Fruit fly (Drosophila melanogaster) whole organism, embryonic: ENCODE results near the gene Clamp.

Experiments used
- CG10209 ChIP-seq: fragments of 200-800 bp; sonication (Bioruptor generic); optimal IDR thresholded peaks from 3 replicates; lab custom pipeline; 2017; ENCODE audit warnings: missing biosample characterization, mild to moderate bottlenecking, missing genetic modification characterization, missing genetic modification reagents
- CG10431 ChIP-seq: fragments of 200-800 bp; sonication (Bioruptor generic); optimal IDR thresholded peaks from 3 replicates; lab custom pipeline; 2018; ENCODE audit warnings: missing biosample characterization, mild to moderate bottlenecking, missing genetic modification characterization
- CG10565 ChIP-seq: fragments of 200-800 bp; sonication (Bioruptor generic); optimal IDR thresholded peaks from 3 replicates; lab custom pipeline; 2016; ENCODE audit warnings: missing biosample characterization, mild to moderate bottlenecking, missing genetic modification characterization
- CG12942 ChIP-seq: fragments of 200-800 bp; sonication (Bioruptor generic); optimal IDR thresholded peaks from 3 replicates; lab custom pipeline; 2016; ENCODE audit warnings: missing biosample characterization, missing genetic modification characterization
- CG1603 ChIP-seq: fragments of 200-800 bp; sonication (Bioruptor generic); optimal IDR thresholded peaks from 2 replicates; lab custom pipeline; 2019; ENCODE audit warnings: missing biosample characterization, mild to moderate bottlenecking, missing genetic modification characterization, moderate library complexity
- CG17385 ChIP-seq: fragments of 200-800 bp; sonication (Bioruptor generic); optimal IDR thresholded peaks from 3 replicates; lab custom pipeline; 2018; ENCODE audit warnings: missing biosample characterization, mild to moderate bottlenecking, missing genetic modification characterization
- CG17568 ChIP-seq: fragments of 200-800 bp; sonication (Bioruptor generic); optimal IDR thresholded peaks from 2 replicates; lab custom pipeline; 2018; ENCODE audit warnings: missing biosample characterization, mild to moderate bottlenecking, missing genetic modification characterization, moderate library complexity
- CG17802 ChIP-seq: fragments of 200-800 bp; sonication (Bioruptor generic); optimal IDR thresholded peaks from 2 replicates; lab custom pipeline; 2018; ENCODE audit warnings: missing biosample characterization, mild to moderate bottlenecking, missing genetic modification characterization, moderate library complexity
- CG2199 ChIP-seq: fragments of 200-800 bp; sonication (Bioruptor generic); IDR thresholded peaks from 3 replicates; pipeline ENCODE4 v1.3.6; 2022; ENCODE audit warnings: missing biosample characterization, missing genetic modification characterization
- CG30020 ChIP-seq: fragments of 200-800 bp; optimal IDR thresholded peaks from 2 replicates; lab custom pipeline; 2019; ENCODE audit warnings: missing biosample characterization, mild to moderate bottlenecking, missing genetic modification characterization, moderate library complexity
- CG3065 ChIP-seq: fragments of 200-800 bp; sonication (Bioruptor generic); optimal IDR thresholded peaks from 2 replicates; lab custom pipeline; 2016; ENCODE audit warnings: missing biosample characterization, missing genetic modification characterization
- CG7271 ChIP-seq: fragments of 200-800 bp; sonication (Bioruptor generic); optimal IDR thresholded peaks from 2 replicates; lab custom pipeline; 2018; ENCODE audit warnings: missing biosample characterization, mild to moderate bottlenecking, missing genetic modification characterization, moderate library complexity
- CG8281 ChIP-seq: fragments of 200-800 bp; sonication (Bioruptor generic); optimal IDR thresholded peaks from 2 replicates; lab custom pipeline; 2018; ENCODE audit warnings: missing biosample characterization, mild to moderate bottlenecking, missing genetic modification characterization, moderate library complexity
- CG8765 ChIP-seq: fragments of 200-800 bp; sonication (Bioruptor generic); IDR thresholded peaks from 2 replicates; pipeline ENCODE4 v1.3.6; 2022; ENCODE audit warnings: missing biosample characterization, missing genetic modification characterization
- CG9932 ChIP-seq: fragments of 200-800 bp; sonication (Bioruptor generic); IDR thresholded peaks from 2 replicates; pipeline ENCODE4 v1.3.6; 2022; ENCODE audit warnings: missing biosample characterization, missing genetic modification characterization
- Elba2 ChIP-seq: fragments of 200-800 bp; sonication (Bioruptor generic); optimal IDR thresholded peaks from 3 replicates; lab custom pipeline; 2016; ENCODE audit warnings: missing biosample characterization, missing genetic modification characterization
- MBD-R2 ChIP-seq: fragments of 200-800 bp; sonication (Bioruptor generic); IDR thresholded peaks from 2 replicates; pipeline ENCODE4 v1.3.6; 2022; ENCODE audit warnings: missing biosample characterization, missing genetic modification characterization
- Meics ChIP-seq: fragments of 200-800 bp; sonication (Bioruptor generic); optimal IDR thresholded peaks from 2 replicates; lab custom pipeline; 2017; ENCODE audit warnings: missing biosample characterization, mild to moderate bottlenecking, missing genetic modification characterization
- Neu2 ChIP-seq: fragments of 200-800 bp; sonication (Bioruptor generic); optimal IDR thresholded peaks from 3 replicates; lab custom pipeline; 2016; ENCODE audit warnings: missing biosample characterization, missing genetic modification characterization, borderline replicate concordance
- Usf ChIP-seq: fragments of 200-800 bp; sonication (Bioruptor generic); optimal IDR thresholded peaks from 2 replicates; lab custom pipeline; 2017; ENCODE audit warnings: missing genotype, missing biosample characterization, missing genetic modification characterization
- amos ChIP-seq: fragments of 200-800 bp; sonication (Bioruptor generic); IDR thresholded peaks from 2 replicates; pipeline ENCODE4 v1.3.6; 2022; ENCODE audit warnings: missing biosample characterization, missing genetic modification characterization; ENCODE audit not compliant: partially characterized antibody
- dpn ChIP-seq, 2 experiments: fragments of 200-800 bp; sonication (Bioruptor generic); optimal IDR thresholded peaks; 3 replicates each; lab custom pipeline; 2016; ENCODE audit warnings: missing biosample characterization in 2 of 2, missing genetic modification characterization in 2 of 2
- dysf ChIP-seq: fragments of 200-800 bp; sonication (Bioruptor generic); IDR thresholded peaks from 3 replicates; pipeline ENCODE4 v1.3.6; 2022; ENCODE audit warnings: missing biosample characterization, missing genetic modification characterization
- eve ChIP-seq, 2 experiments: fragments of >200 bp; optimal IDR thresholded peaks; 2 replicates each; lab custom pipeline; 2017; ENCODE audit warnings: missing biosample characterization in 2 of 2, missing genetic modification characterization in 2 of 2
- gro ChIP-seq: fragments of 200-800 bp; sonication (Bioruptor generic); optimal IDR thresholded peaks from 2 replicates; lab custom pipeline; 2016; ENCODE audit warnings: missing biosample characterization, missing genetic modification characterization
- gsb ChIP-seq: fragments of 200-800 bp; sonication (Bioruptor generic); IDR thresholded peaks from 2 replicates; pipeline ENCODE4 v1.3.6; 2022; ENCODE audit warnings: missing biosample characterization, missing genetic modification characterization
- hbn ChIP-seq: fragments of 200-800 bp; sonication (Bioruptor generic); IDR thresholded peaks from 2 replicates; pipeline ENCODE4 v1.3.6; 2022; ENCODE audit warnings: missing biosample characterization, missing genetic modification characterization; ENCODE audit not compliant: partially characterized antibody
- inv ChIP-seq: fragments of 200-800 bp; sonication (Bioruptor generic); IDR thresholded peaks from 2 replicates; pipeline ENCODE4 v1.3.6; 2022; ENCODE audit warnings: missing biosample characterization, missing genetic modification characterization; ENCODE audit not compliant: partially characterized antibody
- lbe ChIP-seq: fragments of 200-800 bp; sonication (Bioruptor generic); optimal IDR thresholded peaks from 2 replicates; lab custom pipeline; 2016; ENCODE audit warnings: missing biosample characterization, mild to moderate bottlenecking, missing genetic modification characterization
- lmd ChIP-seq: fragments of 200-800 bp; sonication (Bioruptor generic); IDR thresholded peaks from 2 replicates; pipeline ENCODE4 v1.3.6; 2022; ENCODE audit warnings: missing biosample characterization, missing genetic modification characterization
- nau ChIP-seq: fragments of 200-800 bp; sonication (Bioruptor generic); optimal IDR thresholded peaks from 3 replicates; lab custom pipeline; 2017; ENCODE audit warnings: missing biosample characterization, mild to moderate bottlenecking, missing genetic modification characterization, missing genetic modification reagents
- prd ChIP-seq, 3 experiments: fragments of >200 bp in 2 of 3; fragments of 200-800 bp in 1 of 3; sonication (Bioruptor generic) in 1 of 3; optimal IDR thresholded peaks in 2 of 3; IDR thresholded peaks in 1 of 3; 2 replicates in 2 of 3; 3 replicates in 1 of 3; pipeline versions ENCODE4 v1.3.6 to Lab custom; 2017 to 2022; ENCODE audit warnings: missing biosample characterization in 1 of 3, missing genetic modification characterization in 1 of 3
- row ChIP-seq: fragments of 200-800 bp; sonication (Bioruptor generic); IDR thresholded peaks from 3 replicates; pipeline ENCODE4 v1.3.6; 2022; ENCODE audit warnings: missing biosample characterization, missing genetic modification characterization
- run ChIP-seq: fragments of 200-800 bp; sonication (Bioruptor generic); optimal IDR thresholded peaks from 3 replicates; lab custom pipeline; 2018; ENCODE audit warnings: missing biosample characterization, mild to moderate bottlenecking, missing genetic modification characterization
- salm ChIP-seq: fragments of 200-800 bp; sonication (Bioruptor generic); optimal IDR thresholded peaks from 2 replicates; lab custom pipeline; 2018; ENCODE audit warnings: missing biosample characterization, mild to moderate bottlenecking, missing genetic modification characterization
- sna ChIP-seq: fragments of 200-800 bp; sonication (Bioruptor generic); IDR thresholded peaks from 2 replicates; pipeline ENCODE4 v1.3.6; 2022; ENCODE audit warnings: missing biosample characterization, missing genetic modification characterization; ENCODE audit not compliant: partially characterized antibody
- sr ChIP-seq: fragments of 200-800 bp; sonication (Bioruptor generic); IDR thresholded peaks from 3 replicates; pipeline ENCODE4 v1.3.6; 2022; ENCODE audit warnings: missing biosample characterization, missing genetic modification characterization
- tll ChIP-seq, 2 experiments: fragments of 200-800 bp in 1 of 2; fragments of >200 bp in 1 of 2; sonication (Bioruptor generic) in 1 of 2; optimal IDR thresholded peaks; 2 replicates each; lab custom pipeline; 2017 to 2019; ENCODE audit warnings: missing biosample characterization in 2 of 2, missing genetic modification characterization in 2 of 2, mild to moderate bottlenecking in 1 of 2, moderate library complexity in 1 of 2
- wek ChIP-seq: fragments of 200-800 bp; sonication (Bioruptor generic); optimal IDR thresholded peaks from 3 replicates; lab custom pipeline; 2018; ENCODE audit warnings: missing biosample characterization, mild to moderate bottlenecking, missing genetic modification characterization, moderate library complexity

Clamp gene

dm6 chr2L:22134091-22134730 lies 34.7 kb downstream of the Clamp start (continued):
- TF ChIP-seq CG2199 (GFP tag; lab: Robert Waterston, UW) (0 out of 3 replicates have a peak, but pooled peaks have one; percentile 10), inv (no peak), CG17385 (GFP tag; lab: Kevin White, UChicago) (no peak), CG17568 (GFP tag; lab: Kevin White, UChicago) (no peak), Usf (no peak), amos (no peak; the same call in 1 of the 2 replicates), prd (optimal IDR thresholded peaks at IDR 0.05; lab: Kevin White, UChicago) (no peak), prd (GFP tag; IDR thresholded peaks at IDR 0.05; lab: Robert Waterston, UW) (no peak), dpn (GFP tag; optimal IDR thresholded peaks at IDR 0.05; lab: Kevin White, UChicago) (no peak), Neu2 (GFP tag; lab: Kevin White, UChicago) (no peak), CG8281 (tag; lab: Kevin White, UChicago) (no peak), gro (peak; percentile 25), CG3065 (GFP tag; lab: Kevin White, UChicago) (no peak), sna (0 out of 2 replicates have a peak, but pooled peaks have one; percentile 25), hbn (no peak), CG10565 (no peak), lmd (GFP tag; lab: Robert Waterston, UW) (no peak), CG9932 (GFP tag; lab: Robert Waterston, UW) (no peak), salm (tag; lab: Kevin White, UChicago) (no peak), gsb (GFP tag; lab: Robert Waterston, UW) (no peak), MBD-R2 (peak; percentile 22; the same call in 1 of the 2 replicates), CG10209 (GFP tag; lab: Kevin White, UChicago) (no peak), nau (GFP tag; lab: Kevin White, UChicago) (no peak), dysf (GFP tag; lab: Robert Waterston, UW) (no peak), CG7271 (tag; lab: Kevin White, UChicago) (no peak), run (tag; lab: Kevin White, UChicago) (no peak), CG12942 (GFP tag; lab: Kevin White, UChicago) (no peak)

dm6 chr2L:22132984-22133383 lies 36.0 kb downstream of the Clamp start:
- TF ChIP-seq CG2199 (GFP tag; lab: Robert Waterston, UW) (0 out of 3 replicates have a peak, but pooled peaks have one; percentile 11), CG10431 (GFP tag; lab: Kevin White, UChicago) (peak; percentile 59), Elba2 (GFP tag; lab: Kevin White, UChicago) (peak; percentile 80), wek (GFP tag; lab: Kevin White, UChicago) (peak; percentile 77), CG1603 (tag; lab: Kevin White, UChicago) (peak; percentile 28), eve (GFP tag; optimal IDR thresholded peaks at IDR 0.05; lab: Kevin White, UChicago) (peak in 1 of 2 experiments; percentile 11), CG8765 (no peak), CG17385 (GFP tag; lab: Kevin White, UChicago) (no peak), row (GFP tag; lab: Robert Waterston, UW) (peak; percentile 41; the same call in 2 of the 3 replicates), sr (no peak), Meics (GFP tag; lab: Kevin White, UChicago) (peak; percentile 83), CG30020 (tag; lab: Kevin White, UChicago) (peak; percentile 76), lbe (no peak), CG17802 (tag; lab: Kevin White, UChicago) (peak; percentile 54), tll (GFP tag; optimal IDR thresholded peaks at IDR 0.05; lab: Kevin White, UChicago) (no peak)
- TF ChIP-seq, all 482 proteins: peak for 10
